Fruit fly (Drosophila melanogaster) whole organism, embryonic: ENCODE measurements around the gene SNRPG.
A peak's percentile ranks its signal among the peaks of the same experiment; 100 is the strongest.

Source experiments
- Bgb ChIP-seq: fragments of 200-800 bp; sonication (Bioruptor generic); IDR thresholded peaks from 2 replicates; pipeline ENCODE4 v1.3.6; 2022; ENCODE audit warnings: missing biosample characterization, missing genetic modification characterization; ENCODE audit not compliant: partially characterized antibody
- CG10147 ChIP-seq: fragments of 200-800 bp; sonication (Bioruptor generic); optimal IDR thresholded peaks from 2 replicates; lab custom pipeline; 2019; ENCODE audit warnings: missing biosample characterization, mild to moderate bottlenecking, missing genetic modification characterization, moderate library complexity
- CG10979 ChIP-seq: fragments of 200-800 bp; sonication (Bioruptor generic); optimal IDR thresholded peaks from 2 replicates; lab custom pipeline; 2018; ENCODE audit warnings: missing biosample characterization, mild to moderate bottlenecking, missing genetic modification characterization, moderate library complexity
- CG12104 ChIP-seq: fragments of 200-800 bp; sonication (Bioruptor generic); optimal IDR thresholded peaks from 3 replicates; lab custom pipeline; 2016; ENCODE audit warnings: missing biosample characterization, missing genetic modification characterization
- CG13424 ChIP-seq: fragments of 200-800 bp; sonication (Bioruptor generic); optimal IDR thresholded peaks from 2 replicates; lab custom pipeline; 2019; ENCODE audit warnings: missing biosample characterization, mild to moderate bottlenecking, missing genetic modification characterization, moderate library complexity
- CG13894 ChIP-seq: fragments of 200-800 bp; sonication (Bioruptor generic); optimal IDR thresholded peaks from 3 replicates; lab custom pipeline; 2018; ENCODE audit warnings: missing biosample characterization, mild to moderate bottlenecking, missing genetic modification characterization, moderate library complexity
- CG17912 ChIP-seq: fragments of 200-800 bp; sonication (Bioruptor generic); optimal IDR thresholded peaks from 2 replicates; lab custom pipeline; 2018; ENCODE audit warnings: missing biosample characterization, mild to moderate bottlenecking, missing genetic modification characterization
- CG1792 ChIP-seq: fragments of 200-800 bp; sonication (Bioruptor generic); optimal IDR thresholded peaks from 2 replicates; lab custom pipeline; 2016; ENCODE audit warnings: missing biosample characterization, missing genetic modification characterization
- CG30431 ChIP-seq: fragments of 200-800 bp; sonication (Bioruptor generic); optimal IDR thresholded peaks from 2 replicates; lab custom pipeline; 2017; ENCODE audit warnings: missing biosample characterization, missing genetic modification characterization
- CG3163 ChIP-seq: fragments of 200-800 bp; sonication (Bioruptor generic); optimal IDR thresholded peaks from 3 replicates; lab custom pipeline; 2016; ENCODE audit warnings: missing biosample characterization, missing genetic modification characterization
- CG4707 ChIP-seq: fragments of 200-800 bp; sonication (Bioruptor generic); optimal IDR thresholded peaks from 2 replicates; lab custom pipeline; 2018; ENCODE audit warnings: missing biosample characterization, mild to moderate bottlenecking, missing genetic modification characterization, moderate library complexity
- CG6254 ChIP-seq: fragments of 200-800 bp; sonication (Bioruptor generic); optimal IDR thresholded peaks from 3 replicates; lab custom pipeline; 2017; ENCODE audit warnings: mild to moderate bottlenecking, missing biosample characterization, missing genetic modification reagents, missing genetic modification characterization
- CG6791 ChIP-seq: fragments of 200-800 bp; sonication (Bioruptor generic); IDR thresholded peaks from 3 replicates; pipeline ENCODE4 v1.3.6; 2022; ENCODE audit warnings: missing biosample characterization, missing genetic modification characterization; ENCODE audit not compliant: partially characterized antibody
- CG6813 ChIP-seq: fragments of 200-800 bp; sonication (Bioruptor generic); optimal IDR thresholded peaks from 2 replicates; lab custom pipeline; 2017; ENCODE audit warnings: missing biosample characterization, missing genetic modification characterization, mild to moderate bottlenecking, moderate library complexity, missing genetic modification reagents
- CG6854 ChIP-seq: fragments of 200-800 bp; sonication (Bioruptor generic); optimal IDR thresholded peaks from 3 replicates; lab custom pipeline; 2017; ENCODE audit warnings: missing biosample characterization, mild to moderate bottlenecking, missing genetic modification characterization
- CG7357 ChIP-seq: fragments of 200-800 bp; sonication (Bioruptor generic); IDR thresholded peaks from 3 replicates; pipeline ENCODE4 v1.3.6; 2022; ENCODE audit warnings: missing biosample characterization, missing genetic modification characterization
- Chrac-16 ChIP-seq: fragments of 200-800 bp; sonication (Bioruptor generic); optimal IDR thresholded peaks from 3 replicates; lab custom pipeline; 2016; ENCODE audit warnings: missing biosample characterization, missing genetic modification characterization
- Dek ChIP-seq: fragments of 200-800 bp; sonication (Bioruptor generic); optimal IDR thresholded peaks from 3 replicates; lab custom pipeline; 2019; ENCODE audit warnings: missing biosample characterization, mild to moderate bottlenecking, missing genetic modification characterization, moderate library complexity
- Eip74EF ChIP-seq, 2 experiments: fragments of 200-800 bp in 1 of 2; fragments of >200 bp in 1 of 2; sonication (Bioruptor generic) in 1 of 2; optimal IDR thresholded peaks; 2 replicates each; lab custom pipeline; 2017 to 2019; ENCODE audit warnings: missing biosample characterization in 2 of 2, missing genetic modification characterization in 2 of 2, mild to moderate bottlenecking in 1 of 2, moderate library complexity in 1 of 2
- GATAe ChIP-seq: fragments of 200-800 bp; sonication (Bioruptor generic); conservative IDR thresholded peaks from 2 replicates; pipeline ENCODE4 v1.3.6; 2022; ENCODE audit warnings: missing biosample characterization, missing genetic modification characterization
- HLH4C ChIP-seq: fragments of 200-800 bp; sonication (Bioruptor generic); IDR thresholded peaks from 3 replicates; pipeline ENCODE4 v1.3.6; 2022; ENCODE audit warnings: missing biosample characterization, missing genetic modification characterization; ENCODE audit not compliant: partially characterized antibody
- HmgZ ChIP-seq: fragments of 200-800 bp; sonication (Bioruptor generic); optimal IDR thresholded peaks from 2 replicates; lab custom pipeline; 2018; ENCODE audit warnings: missing biosample characterization, mild to moderate bottlenecking, missing genetic modification characterization
- MBD-R2 ChIP-seq: fragments of 200-800 bp; sonication (Bioruptor generic); IDR thresholded peaks from 2 replicates; pipeline ENCODE4 v1.3.6; 2022; ENCODE audit warnings: missing biosample characterization, missing genetic modification characterization
- Mrtf ChIP-seq: fragments of 200-800 bp; sonication (Bioruptor generic); IDR thresholded peaks from 3 replicates; pipeline ENCODE4 v1.3.6; 2022; ENCODE audit warnings: missing biosample characterization, missing genetic modification characterization
- Optix ChIP-seq: fragments of 200-800 bp; sonication (Bioruptor generic); IDR thresholded peaks from 3 replicates; pipeline ENCODE4 v1.3.6; 2022; ENCODE audit warnings: missing biosample characterization, missing genetic modification characterization
- Pdp1 ChIP-seq, 2 experiments: fragments of 200-800 bp; sonication (Bioruptor generic); optimal IDR thresholded peaks; 3 replicates each; lab custom pipeline; 2016; ENCODE audit warnings: missing biosample characterization in 2 of 2, missing genetic modification characterization in 2 of 2, mild to moderate bottlenecking in 1 of 2, moderate library complexity in 1 of 2
- Six4 ChIP-seq: fragments of 200-800 bp; sonication (Bioruptor generic); optimal IDR thresholded peaks from 2 replicates; lab custom pipeline; 2016; ENCODE audit warnings: missing biosample characterization, missing genetic modification characterization
- Taf1 ChIP-seq: fragments of 200-800 bp; sonication (Bioruptor generic); IDR thresholded peaks from 2 replicates; pipeline ENCODE4 v1.3.6; 2022; ENCODE audit warnings: missing biosample characterization, missing genetic modification characterization
- YL-1 ChIP-seq: fragments of 200-800 bp; sonication (Bioruptor generic); optimal IDR thresholded peaks from 3 replicates; lab custom pipeline; 2017; ENCODE audit warnings: missing biosample characterization, mild to moderate bottlenecking, missing genetic modification characterization
- br ChIP-seq: fragments of >200 bp; optimal IDR thresholded peaks from 2 replicates; lab custom pipeline; 2017
- cato ChIP-seq: fragments of 200-800 bp; sonication (Bioruptor generic); optimal IDR thresholded peaks from 2 replicates; lab custom pipeline; 2016; ENCODE audit warnings: missing biosample characterization, missing genetic modification characterization, borderline replicate concordance
- chif ChIP-seq, 2 experiments: fragments of 200-800 bp; sonication (Bioruptor generic); optimal IDR thresholded peaks; 3 replicates each; lab custom pipeline; 2016; ENCODE audit warnings: missing biosample characterization in 2 of 2, missing genetic modification characterization in 2 of 2
- ewg ChIP-seq: fragments of 200-800 bp; sonication (Bioruptor generic); optimal IDR thresholded peaks from 3 replicates; lab custom pipeline; 2017; ENCODE audit warnings: mild to moderate bottlenecking, missing biosample characterization, missing genetic modification reagents, missing genetic modification characterization
- gem ChIP-seq: fragments of 200-800 bp; sonication (Bioruptor generic); optimal IDR thresholded peaks from 2 replicates; lab custom pipeline; 2019; ENCODE audit warnings: missing biosample characterization, mild to moderate bottlenecking, missing genetic modification characterization, moderate library complexity
- gfzf ChIP-seq: fragments of 200-800 bp; sonication (Bioruptor generic); optimal IDR thresholded peaks from 2 replicates; lab custom pipeline; 2016; ENCODE audit warnings: missing biosample characterization, mild to moderate bottlenecking, missing genetic modification characterization, moderate library complexity
- grn ChIP-seq: fragments of 200-800 bp; sonication (Bioruptor generic); optimal IDR thresholded peaks from 3 replicates; lab custom pipeline; 2017; ENCODE audit warnings: missing biosample characterization, missing genetic modification characterization
- gsb ChIP-seq: fragments of 200-800 bp; sonication (Bioruptor generic); IDR thresholded peaks from 2 replicates; pipeline ENCODE4 v1.3.6; 2022; ENCODE audit warnings: missing biosample characterization, missing genetic modification characterization
- inv ChIP-seq: fragments of 200-800 bp; sonication (Bioruptor generic); IDR thresholded peaks from 2 replicates; pipeline ENCODE4 v1.3.6; 2022; ENCODE audit warnings: missing biosample characterization, missing genetic modification characterization; ENCODE audit not compliant: partially characterized antibody
- lbe ChIP-seq: fragments of 200-800 bp; sonication (Bioruptor generic); optimal IDR thresholded peaks from 2 replicates; lab custom pipeline; 2016; ENCODE audit warnings: missing biosample characterization, mild to moderate bottlenecking, missing genetic modification characterization
- lola ChIP-seq, 3 experiments: fragments of >200 bp in 2 of 3; fragments of 200-800 bp in 1 of 3; sonication (Bioruptor generic) in 1 of 3; optimal IDR thresholded peaks; 2 replicates each; lab custom pipeline; 2017 to 2019; ENCODE audit warnings: missing biosample characterization in 3 of 3, missing genetic modification characterization in 3 of 3, mild to moderate bottlenecking in 1 of 3, moderate library complexity in 1 of 3
- mld ChIP-seq: fragments of 200-800 bp; sonication (Bioruptor generic); IDR thresholded peaks from 3 replicates; pipeline ENCODE4 v1.3.6; 2022; ENCODE audit warnings: missing biosample characterization, missing genetic modification characterization; ENCODE audit not compliant: partially characterized antibody
- nau ChIP-seq: fragments of 200-800 bp; sonication (Bioruptor generic); optimal IDR thresholded peaks from 3 replicates; lab custom pipeline; 2017; ENCODE audit warnings: missing biosample characterization, mild to moderate bottlenecking, missing genetic modification characterization, missing genetic modification reagents
- p53 ChIP-seq: fragments of 200-800 bp; sonication (Bioruptor generic); optimal IDR thresholded peaks from 2 replicates; lab custom pipeline; 2016; ENCODE audit warnings: missing biosample characterization, missing genetic modification characterization
- pita ChIP-seq: fragments of 200-800 bp; sonication (Bioruptor generic); optimal IDR thresholded peaks from 2 replicates; lab custom pipeline; 2017; ENCODE audit warnings: missing biosample characterization, mild to moderate bottlenecking, missing genetic modification characterization
- repo ChIP-seq: fragments of 200-800 bp; sonication (Bioruptor generic); optimal IDR thresholded peaks from 2 replicates; lab custom pipeline; 2016; ENCODE audit warnings: missing biosample characterization, missing genetic modification characterization
- tin ChIP-seq: fragments of 200-800 bp; sonication (Bioruptor generic); optimal IDR thresholded peaks from 3 replicates; lab custom pipeline; 2016; ENCODE audit warnings: missing biosample characterization, missing genetic modification characterization
- wor ChIP-seq: fragments of 200-800 bp; sonication (Bioruptor generic); IDR thresholded peaks from 2 replicates; pipeline ENCODE4 v1.3.6; 2022; ENCODE audit warnings: missing biosample characterization, missing genetic modification characterization

The SNRPG gene

DNA sequence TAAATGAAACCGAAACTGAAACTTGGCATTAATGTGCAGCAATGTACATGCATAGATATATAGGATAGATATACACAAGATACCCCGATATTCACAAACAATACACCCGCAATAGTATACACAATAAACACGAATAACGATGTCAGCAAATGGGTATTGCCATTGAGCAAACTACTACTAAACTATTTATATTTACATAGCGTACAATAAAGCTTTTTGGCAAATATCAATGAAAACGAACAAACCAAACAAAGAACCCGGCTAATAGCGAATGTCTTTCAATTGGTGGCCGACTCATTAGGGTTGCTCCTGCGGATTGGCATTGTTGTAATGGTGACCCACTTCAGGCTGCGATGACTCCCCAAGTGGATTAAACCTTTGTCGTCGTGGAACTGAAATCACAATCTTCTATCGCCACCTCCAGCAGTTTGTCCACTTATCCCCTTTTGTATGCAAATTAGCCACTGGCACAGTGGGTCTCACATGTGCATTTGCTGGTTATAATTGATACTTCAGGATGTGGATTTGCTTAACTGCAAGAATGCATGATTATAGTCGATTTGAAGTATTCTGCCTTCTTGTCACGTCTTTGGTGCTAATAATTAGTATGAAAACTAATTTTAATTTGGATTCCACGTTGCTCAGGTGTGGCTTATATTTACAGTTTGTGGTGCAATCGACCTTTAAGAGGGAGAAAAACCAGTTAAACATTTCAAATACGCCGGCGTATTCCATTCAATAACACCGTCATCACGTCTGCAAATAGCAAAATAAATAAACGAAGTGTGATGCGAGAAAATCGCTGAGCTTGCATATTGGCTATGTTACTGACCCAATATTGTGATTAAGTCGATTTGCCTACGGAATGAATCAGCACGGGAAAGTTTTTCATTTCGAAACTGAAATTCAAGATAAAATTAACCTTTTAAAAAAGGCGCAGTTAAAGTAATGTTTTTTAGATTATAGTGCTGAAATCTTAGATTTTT lies 10.2 kb upstream of the SNRPG start (continued):
- no peak for TF ChIP-seq cato (GFP tag; lab: Kevin White, UChicago)
- no peak for TF ChIP-seq Dek
- no peak for TF ChIP-seq br (lab: Kevin White, UChicago)
- TF ChIP-seq Taf1 (GFP tag; lab: Robert Waterston, UW), result no peak
- TF ChIP-seq CG6854, result peak; percentile 26
- no peak for TF ChIP-seq CG17912 (GFP tag; lab: Kevin White, UChicago)
- no peak for TF ChIP-seq HLH4C (GFP tag; lab: Robert Waterston, UW)
- TF ChIP-seq grn, result no peak
- TF ChIP-seq MBD-R2 (GFP tag; lab: Robert Waterston, UW), result no peak
- TF ChIP-seq gem, result peak; percentile 51
- TF ChIP-seq CG30431 (GFP tag; lab: Kevin White, UChicago), result no peak
- no peak for TF ChIP-seq gsb (GFP tag; lab: Robert Waterston, UW)
- no peak for TF ChIP-seq repo (GFP tag; lab: Kevin White, UChicago)
- TF ChIP-seq CG13424 (tag; lab: Kevin White, UChicago), result no peak
- no peak for TF ChIP-seq Six4 (GFP tag; lab: Kevin White, UChicago)
- TF ChIP-seq Chrac-16 (GFP tag; lab: Kevin White, UChicago), result no peak
- no peak for TF ChIP-seq CG13894 (tag; lab: Kevin White, UChicago)
- TF ChIP-seq Bgb, result no peak
- TF ChIP-seq mld (GFP tag; lab: Robert Waterston, UW), result no peak
- TF ChIP-seq HmgZ (tag; lab: Kevin White, UChicago), result no peak
- TF ChIP-seq CG6791, result 0 out of 3 replicates have a peak, but pooled peaks have one; percentile 34
- TF ChIP-seq CG3163, result no peak
- peak; percentile 67; the same call in 2 of the 3 replicates for TF ChIP-seq CG7357
- no peak for TF ChIP-seq CG1792 (GFP tag; lab: Kevin White, UChicago)
- no peak for TF ChIP-seq pita
- TF ChIP-seq GATAe, result no peak
- no peak for TF ChIP-seq inv (GFP tag; lab: Robert Waterston, UW)
- TF ChIP-seq nau (GFP tag; lab: Kevin White, UChicago), result no peak
- peak; percentile 95 for TF ChIP-seq CG4707 (GFP tag; lab: Kevin White, UChicago)
- TF ChIP-seq Mrtf (GFP tag; lab: Robert Waterston, UW), result peak; percentile 66
- no peak for TF ChIP-seq YL-1
- peak; percentile 86 for TF ChIP-seq Optix
- TF ChIP-seq p53 (GFP tag; lab: Kevin White, UChicago), result peak; percentile 27
- TF ChIP-seq CG12104 (GFP tag; lab: Kevin White, UChicago), result peak; percentile 6
- TF ChIP-seq lbe (GFP tag; lab: Kevin White, UChicago), result no peak
- peak; percentile 32 for TF ChIP-seq CG6813 (GFP tag; lab: Kevin White, UChicago)
- TF ChIP-seq tin (GFP tag; lab: Kevin White, UChicago), result no peak
- TF ChIP-seq CG10147, result no peak
- TF ChIP-seq wor (GFP tag; lab: Robert Waterston, UW), result no peak
- TF ChIP-seq CG10979, result no peak
- TF ChIP-seq CG6254 (GFP tag; lab: Kevin White, UChicago), result no peak
- peak; percentile 78 to 83 for TF ChIP-seq Pdp1 (GFP tag; optimal IDR thresholded peaks at IDR 0.05; lab: Kevin White, UChicago)
- TF ChIP-seq gfzf (GFP tag; lab: Kevin White, UChicago), result no peak
- TF ChIP-seq chif (GFP tag; optimal IDR thresholded peaks at IDR 0.05; lab: Kevin White, UChicago), result peak in 1 of 2 experiments; percentile 11
- no peak for TF ChIP-seq lola (GFP tag; optimal IDR thresholded peaks at IDR 0.05; lab: Kevin White, UChicago)
- peak in 1 of 2 experiments; percentile 54 for TF ChIP-seq Eip74EF (GFP tag; optimal IDR thresholded peaks at IDR 0.05; lab: Kevin White, UChicago)
- no peak for TF ChIP-seq ewg
